Worm (Caenorhabditis elegans): ENCODE data around the gene C01G12.7.
A peak's percentile ranks its signal among the peaks of the same experiment; 100 is the strongest.

Gene C01G12.7

ce11 chrII:14626883-14627282, 35.2 kb upstream of the C01G12.7 start:
- TF ChIP-seq tbx-37 (GFP tag; conservative IDR thresholded peaks at IDR 0.05) (no peak), pes-1 (GFP tag; IDR thresholded peaks at IDR 0.05) (no peak)

- TF ChIP-seq tra-4 (tag; optimal IDR thresholded peaks at IDR 0.05) (no peak), tbx-11 (GFP tag; IDR thresholded peaks at IDR 0.05) (no peak), ets-7 (tag; optimal IDR thresholded peaks at IDR 0.05) (no peak), pes-1 (GFP tag; IDR thresholded peaks at IDR 0.05) (no peak), scrt-1 (GFP tag; IDR thresholded peaks at IDR 0.05) (no peak), ceh-36 (tag; optimal IDR thresholded peaks at IDR 0.05) (no peak), F13C5.2 (tag; optimal IDR thresholded peaks at IDR 0.05) (no peak), B0310.2 (tag; optimal IDR thresholded peaks at IDR 0.05) (no peak)
Measured at ce11 chrII:14622758-14623157, 31.1 kb upstream of the C01G12.7 start, which contains the start of gene mltn-10. Gene mltn-10 (plus strand): TSS chrII:14623058.

- TF ChIP-seq scrt-1 (GFP tag; IDR thresholded peaks at IDR 0.05) (no peak), ama-1 (optimal IDR thresholded peaks at IDR 0.05) (no peak), hmbx-1 (tag; optimal IDR thresholded peaks at IDR 0.05) (no peak), ceh-13 (GFP tag; optimal IDR thresholded peaks at IDR 0.05) (no peak), tbx-11 (GFP tag; IDR thresholded peaks at IDR 0.05) (no peak), ceh-36 (tag; optimal IDR thresholded peaks at IDR 0.05) (no peak)
Measured at ce11 chrII:14620730-14621129, 29.0 kb upstream of the C01G12.7 start.

ce11 chrII:14619806-14620205, 28.1 kb upstream of the C01G12.7 start:
- TF ChIP-seq ceh-13 (GFP tag; optimal IDR thresholded peaks at IDR 0.05) (no peak), B0310.2 (tag; optimal IDR thresholded peaks at IDR 0.05) (no peak), scrt-1 (GFP tag; IDR thresholded peaks at IDR 0.05) (no peak), aly-1 (tag; optimal IDR thresholded peaks at IDR 0.05) (no peak), tbx-37 (GFP tag; conservative IDR thresholded peaks at IDR 0.05) (no peak), ama-1 (optimal IDR thresholded peaks at IDR 0.05) (no peak), flt-1 (GFP tag; IDR thresholded peaks at IDR 0.05) (no peak), pes-1 (GFP tag; IDR thresholded peaks at IDR 0.05) (no peak), tra-4 (tag; optimal IDR thresholded peaks at IDR 0.05) (no peak), hmg-4 (GFP tag; optimal IDR thresholded peaks at IDR 0.05) (no peak), sea-1 (GFP tag; conservative IDR thresholded peaks at IDR 0.05) (no peak), ets-7 (tag; optimal IDR thresholded peaks at IDR 0.05) (no peak), ceh-36 (tag; optimal IDR thresholded peaks at IDR 0.05) (no peak), tbx-11 (GFP tag; IDR thresholded peaks at IDR 0.05) (no peak), F13C5.2 (tag; optimal IDR thresholded peaks at IDR 0.05) (no peak)

ce11 chrII:14618764-14619163, 27.1 kb upstream of the C01G12.7 start:
- TF ChIP-seq aly-1 (tag; optimal IDR thresholded peaks at IDR 0.05) (no peak), tbx-11 (GFP tag; IDR thresholded peaks at IDR 0.05) (no peak), B0310.2 (tag; optimal IDR thresholded peaks at IDR 0.05) (no peak), scrt-1 (GFP tag; IDR thresholded peaks at IDR 0.05) (no peak), flt-1 (GFP tag; IDR thresholded peaks at IDR 0.05) (no peak), sea-1 (GFP tag; conservative IDR thresholded peaks at IDR 0.05) (no peak), hmbx-1 (tag; optimal IDR thresholded peaks at IDR 0.05) (no peak), hmg-4 (GFP tag; optimal IDR thresholded peaks at IDR 0.05) (no peak), ceh-36 (tag; optimal IDR thresholded peaks at IDR 0.05) (no peak), ets-7 (tag; optimal IDR thresholded peaks at IDR 0.05) (no peak), ceh-13 (GFP tag; optimal IDR thresholded peaks at IDR 0.05) (no peak), tra-4 (tag; optimal IDR thresholded peaks at IDR 0.05) (no peak)

ce11 chrII:14618158-14618557, 26.5 kb upstream of the C01G12.7 start:
- TF ChIP-seq B0310.2 (tag; optimal IDR thresholded peaks at IDR 0.05) = no peak
- no peak for TF ChIP-seq ceh-13 (GFP tag; optimal IDR thresholded peaks at IDR 0.05)
- TF ChIP-seq ama-1 (optimal IDR thresholded peaks at IDR 0.05) = no peak
- TF ChIP-seq F13C5.2 (tag; optimal IDR thresholded peaks at IDR 0.05) = no peak
- TF ChIP-seq tra-4 (tag; optimal IDR thresholded peaks at IDR 0.05) = no peak
- TF ChIP-seq hnd-1 (tag; optimal IDR thresholded peaks at IDR 0.05) = no peak
- TF ChIP-seq hmg-4 (GFP tag; optimal IDR thresholded peaks at IDR 0.05) = no peak
- TF ChIP-seq scrt-1 (GFP tag; IDR thresholded peaks at IDR 0.05) = no peak
- TF ChIP-seq flt-1 (GFP tag; IDR thresholded peaks at IDR 0.05) = no peak
- TF ChIP-seq tbx-11 (GFP tag; IDR thresholded peaks at IDR 0.05) = no peak
- TF ChIP-seq ceh-36 (tag; optimal IDR thresholded peaks at IDR 0.05) = no peak

- no peak for TF ChIP-seq aly-1 (tag; optimal IDR thresholded peaks at IDR 0.05)
- TF ChIP-seq pes-1 (GFP tag; IDR thresholded peaks at IDR 0.05) = 0 out of 2 replicates have a peak, but pooled peaks have one; percentile 25
Measured at ce11 chrII:14616927-14617326, 25.2 kb upstream of the C01G12.7 start.

ce11 chrII:14616402-14616801, 24.7 kb upstream of the C01G12.7 start:
- TF ChIP-seq F13C5.2 (tag; optimal IDR thresholded peaks at IDR 0.05) (no peak), ama-1 (optimal IDR thresholded peaks at IDR 0.05) (no peak), tbx-37 (GFP tag; conservative IDR thresholded peaks at IDR 0.05) (no peak), ceh-13 (GFP tag; optimal IDR thresholded peaks at IDR 0.05) (no peak), sea-1 (GFP tag; conservative IDR thresholded peaks at IDR 0.05) (no peak), B0310.2 (tag; optimal IDR thresholded peaks at IDR 0.05) (no peak), ceh-36 (tag; optimal IDR thresholded peaks at IDR 0.05) (no peak)

- TF ChIP-seq B0310.2 (tag; optimal IDR thresholded peaks at IDR 0.05) (no peak), aly-1 (tag; optimal IDR thresholded peaks at IDR 0.05) (no peak), hmg-4 (GFP tag; optimal IDR thresholded peaks at IDR 0.05) (no peak), sea-1 (GFP tag; conservative IDR thresholded peaks at IDR 0.05) (no peak), tbx-37 (GFP tag; conservative IDR thresholded peaks at IDR 0.05) (no peak), ceh-36 (tag; optimal IDR thresholded peaks at IDR 0.05) (no peak), scrt-1 (GFP tag; IDR thresholded peaks at IDR 0.05) (no peak), hmbx-1 (tag; optimal IDR thresholded peaks at IDR 0.05) (no peak), ama-1 (optimal IDR thresholded peaks at IDR 0.05) (no peak), flt-1 (GFP tag; IDR thresholded peaks at IDR 0.05) (no peak)
Measured at ce11 chrII:14615735-14616134, 24.0 kb upstream of the C01G12.7 start, which contains the start of gene mltn-9. Gene mltn-9 (plus strand): TSS chrII:14616035.

Measured in whole organism, early embryonic.